Worm (Caenorhabditis elegans) whole organism, midembryonic: ENCODE measurements around the gene R07E4.3.

Experiments used
- T22C8.4 ChIP-seq: fragments of 200-800 bp; sonication (Bioruptor generic); IDR thresholded peaks from 2 replicates; pipeline ENCODE4 v1.3.6; 2022; ENCODE audit warnings: missing genetic modification characterization, missing compliant biosample characterization
- klf-2 ChIP-seq: fragments of 200-800 bp; sonication (Bioruptor generic); conservative IDR thresholded peaks from 2 replicates; pipeline ENCODE4 v1.3.6; 2022; ENCODE audit warnings: missing genetic modification reagents, missing genetic modification characterization, missing compliant biosample characterization
- med-1 ChIP-seq: sonication (generic microtip); optimal IDR thresholded peaks from 2 replicates; lab custom pipeline; 2017; ENCODE audit warnings: missing genetic modification characterization, mild to moderate bottlenecking, missing compliant biosample characterization, antibody characterized with exemption, missing genetic modification reagents; ENCODE audit not compliant: insufficient read depth
- tab-1 ChIP-seq: fragments of 200-800 bp; sonication (Bioruptor generic); IDR thresholded peaks from 2 replicates; pipeline ENCODE4 v1.3.6; 2022; ENCODE audit warnings: missing genetic modification characterization, missing compliant biosample characterization

ce11 chrX:5903896-5904295 lies 49.4 kb upstream of the R07E4.3 start:
- no peak for TF ChIP-seq T22C8.4 (GFP tag; lab: Robert Waterston, UW)
- no peak for TF ChIP-seq klf-2 (GFP tag; lab: Robert Waterston, UW)
- no peak for TF ChIP-seq med-1 (GFP tag; lab: Kevin White, UChicago)
- TF ChIP-seq tab-1 (GFP tag; lab: Robert Waterston, UW): no peak
